Worm (Caenorhabditis elegans) whole organism, L4 larva: ENCODE data around the gene C40H1.7.

Source experiments
- F49E8.2 ChIP-seq: sonication (generic microtip); optimal IDR thresholded peaks from 2 replicates; lab custom pipeline; 2016; ENCODE audit warnings: missing compliant biosample characterization, mild to moderate bottlenecking, missing genetic modification characterization, borderline replicate concordance
- T26A8.4 ChIP-seq: fragments of 200-800 bp; sonication (Bioruptor generic); IDR thresholded peaks from 2 replicates; pipeline ENCODE4 v1.3.6; 2022; ENCODE audit warnings: missing genetic modification characterization, missing compliant biosample characterization
- aha-1 ChIP-seq: fragments of 150-350 bp; peaks from one replicate; lab custom pipeline; 2014; ENCODE audit warnings: missing biosample characterization, missing genetic modification characterization
- aly-2 ChIP-seq: sonication (generic microtip); optimal IDR thresholded peaks from 2 replicates; lab custom pipeline; 2018; ENCODE audit warnings: missing biosample characterization, missing genetic modification characterization
- ceh-32 ChIP-seq: sonication (generic microtip); optimal IDR thresholded peaks from 2 replicates; lab custom pipeline; 2016; ENCODE audit warnings: mild to moderate bottlenecking, missing genetic modification characterization, missing compliant biosample characterization; ENCODE audit not compliant: poor library complexity
- daf-16 ChIP-seq, 3 experiments: sonication (generic microtip); optimal IDR thresholded peaks; 2 replicates each; lab custom pipeline; 2016 to 2017; ENCODE audit warnings: missing genetic modification characterization in 3 of 3, missing genetic modification reagents in 3 of 3, mild to moderate bottlenecking in 2 of 3, missing compliant biosample characterization in 2 of 3, missing biosample characterization in 1 of 3, moderate library complexity in 1 of 3
- daf-19 ChIP-seq: fragments of 200-800 bp; sonication (Bioruptor generic); conservative IDR thresholded peaks from 2 replicates; pipeline ENCODE4 v1.3.6; 2022; ENCODE audit warnings: missing genetic modification characterization, missing compliant biosample characterization
- dmd-6 ChIP-seq: fragments of 200-800 bp; sonication (Bioruptor generic); IDR thresholded peaks from 2 replicates; pipeline ENCODE4 v1.3.6; 2022; ENCODE audit warnings: missing genetic modification reagents, missing genetic modification characterization, missing compliant biosample characterization
- dmd-9 ChIP-seq: fragments of 200-800 bp; sonication (Bioruptor generic); IDR thresholded peaks from 2 replicates; pipeline ENCODE4 v1.3.6; 2022; ENCODE audit warnings: missing genetic modification reagents, missing genetic modification characterization, missing compliant biosample characterization
- dpl-1 ChIP-seq: fragments of 150-350 bp; optimal IDR thresholded peaks from 2 replicates; lab custom pipeline; 2014; ENCODE audit warnings: missing biosample characterization, missing genetic modification reagents, missing genetic modification characterization
- duxl-1 ChIP-seq: sonication (generic microtip); optimal IDR thresholded peaks from 2 replicates; lab custom pipeline; 2016; ENCODE audit warnings: mild to moderate bottlenecking, missing genetic modification characterization, moderate library complexity, missing compliant biosample characterization; ENCODE audit not compliant: poor library complexity
- dve-1 ChIP-seq: sonication (generic microtip); optimal IDR thresholded peaks from 2 replicates; lab custom pipeline; 2017; ENCODE audit warnings: antibody characterized with exemption, mild to moderate bottlenecking, missing genetic modification characterization, missing compliant biosample characterization; ENCODE audit not compliant: insufficient read depth
- fos-1 ChIP-seq: fragments of 150-350 bp; optimal IDR thresholded peaks from 2 replicates; lab custom pipeline; 2014; ENCODE audit warnings: missing biosample characterization, missing genetic modification characterization
- hif-1 ChIP-seq, 2 experiments: sonication (generic microtip); optimal IDR thresholded peaks; 2 replicates each; lab custom pipeline; 2016 to 2017; ENCODE audit warnings: missing compliant biosample characterization in 2 of 2, missing genetic modification characterization in 2 of 2, missing genetic modification reagents in 2 of 2, missing genotype in 2 of 2, mild to moderate bottlenecking in 1 of 2
- hmg-1.1 ChIP-seq: fragments of 200-800 bp; sonication (Bioruptor generic); IDR thresholded peaks from 2 replicates; pipeline ENCODE4 v1.3.6; 2022; ENCODE audit warnings: missing genetic modification reagents, missing genetic modification characterization, missing compliant biosample characterization
- lim-7 ChIP-seq: fragments of 200-800 bp; sonication (Bioruptor generic); IDR thresholded peaks from 2 replicates; pipeline ENCODE4 v1.3.6; 2022; ENCODE audit warnings: missing genetic modification characterization, missing compliant biosample characterization
- lin-13 ChIP-seq: fragments of 150-350 bp; optimal IDR thresholded peaks from 2 replicates; lab custom pipeline; 2014; ENCODE audit warnings: missing biosample characterization, missing genetic modification reagents, missing genetic modification characterization
- lin-29 ChIP-seq: fragments of 200-800 bp; sonication (Bioruptor generic); IDR thresholded peaks from 2 replicates; pipeline ENCODE4 v1.3.6; 2022; ENCODE audit warnings: missing genetic modification reagents, missing genetic modification characterization, missing compliant biosample characterization
- lin-39 ChIP-seq: fragments of 150-350 bp; optimal IDR thresholded peaks from 2 replicates; lab custom pipeline; 2014; ENCODE audit warnings: missing biosample characterization, missing genetic modification reagents, missing genetic modification characterization
- lsy-2 ChIP-seq, 2 experiments: fragments of 150-350 bp in 1 of 2; sonication (generic microtip) in 1 of 2; optimal IDR thresholded peaks; 2 replicates each; lab custom pipeline; 2014 to 2017; ENCODE audit warnings: missing biosample characterization in 2 of 2, missing genetic modification characterization in 2 of 2
- madf-9 ChIP-seq: fragments of 200-800 bp; sonication (Bioruptor generic); conservative IDR thresholded peaks from 2 replicates; pipeline ENCODE4 v1.3.6; 2022; ENCODE audit warnings: missing genetic modification reagents, missing genetic modification characterization, missing compliant biosample characterization
- mdl-1 ChIP-seq, 2 experiments: fragments of 150-350 bp in 1 of 2; sonication (generic microtip) in 1 of 2; optimal IDR thresholded peaks; 2 replicates each; lab custom pipeline; 2014 to 2017; ENCODE audit warnings: missing biosample characterization in 2 of 2, missing genetic modification characterization in 2 of 2
- mdt-29 ChIP-seq: fragments of 200-800 bp; sonication (Bioruptor generic); IDR thresholded peaks from 2 replicates; pipeline ENCODE4 v1.3.6; 2022; ENCODE audit warnings: missing genetic modification reagents, missing genetic modification characterization, missing compliant biosample characterization
- mep-1 ChIP-seq: fragments of 150-350 bp; sonication (generic microtip); optimal IDR thresholded peaks from 3 replicates; lab custom pipeline; 2014; ENCODE audit warnings: missing biosample characterization, missing genetic modification characterization
- mes-2 ChIP-seq: sonication (generic microtip); optimal IDR thresholded peaks from 2 replicates; lab custom pipeline; 2016; ENCODE audit warnings: missing genotype, mild to moderate bottlenecking, missing genetic modification characterization, missing compliant biosample characterization; ENCODE audit not compliant: poor library complexity, severe bottlenecking
- mxl-2 ChIP-seq: fragments of 200-800 bp; sonication (Bioruptor generic); conservative IDR thresholded peaks from 2 replicates; pipeline ENCODE4 v1.3.6; 2022; ENCODE audit warnings: missing genetic modification reagents, missing genetic modification characterization, missing compliant biosample characterization
- pqm-1 ChIP-seq: sonication (generic microtip); optimal IDR thresholded peaks from 2 replicates; lab custom pipeline; 2017; ENCODE audit warnings: missing biosample characterization, missing genetic modification characterization
- skn-1 ChIP-seq: fragments of 150-350 bp; optimal IDR thresholded peaks from 2 replicates; lab custom pipeline; 2014; ENCODE audit warnings: missing biosample characterization, missing genetic modification characterization
- tag-97 ChIP-seq: fragments of 200-800 bp; sonication (Bioruptor generic); IDR thresholded peaks from 2 replicates; pipeline ENCODE4 v1.3.6; 2022; ENCODE audit warnings: missing genetic modification characterization, missing compliant biosample characterization
- unc-39 ChIP-seq: sonication (generic microtip); optimal IDR thresholded peaks from 2 replicates; lab custom pipeline; 2017; ENCODE audit warnings: missing biosample characterization, missing genetic modification characterization
- vab-7 ChIP-seq: fragments of 200-800 bp; sonication (Bioruptor generic); IDR thresholded peaks from 2 replicates; pipeline ENCODE4 v1.3.6; 2022; ENCODE audit warnings: missing genetic modification reagents, missing genetic modification characterization, missing compliant biosample characterization
- zag-1 ChIP-seq: fragments of 150-350 bp; optimal IDR thresholded peaks from 2 replicates; lab custom pipeline; 2014; ENCODE audit warnings: missing biosample characterization, missing genetic modification characterization
- ztf-7 ChIP-seq: fragments of 150-350 bp; optimal IDR thresholded peaks from 2 replicates; lab custom pipeline; 2014; ENCODE audit warnings: missing biosample characterization, missing genetic modification characterization

Gene C40H1.7

DNA sequence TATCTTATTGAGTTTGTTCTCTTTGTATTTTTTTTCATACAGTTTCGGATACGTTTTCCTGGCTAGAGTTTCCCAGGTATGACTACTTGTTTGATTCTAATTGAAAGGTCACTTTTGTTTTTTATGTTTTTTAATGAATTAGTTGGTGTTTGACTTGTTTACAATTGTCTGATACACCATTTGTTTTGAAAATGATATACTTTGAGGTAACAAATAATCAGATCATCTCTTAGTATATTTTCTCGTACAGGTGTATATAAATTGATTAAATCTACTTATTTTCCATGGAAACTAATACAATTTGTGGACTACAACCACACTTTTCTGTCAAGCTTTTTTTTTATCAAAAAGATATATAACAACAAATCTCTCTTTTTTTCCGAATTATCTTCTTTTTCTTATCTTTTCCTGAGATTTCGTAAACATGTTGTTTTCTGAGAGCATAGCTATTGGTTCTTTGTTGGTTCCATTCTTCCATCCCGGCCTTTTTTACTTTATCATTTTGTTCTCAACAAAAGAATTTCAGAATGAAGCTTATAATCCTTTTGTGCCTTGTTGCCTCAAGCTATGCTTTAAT, 5.1 kb downstream of the C40H1.7 start, which contains the start of gene ttr-5:
Gene ttr-5, plus strand, starts transcription at position 527 of the 577 bp plus-strand sequence.
- peak in 1 of 2 experiments; percentile 62 for TF ChIP-seq daf-16 (GFP tag; optimal IDR thresholded peaks at IDR 0.05; lab: Kevin White, UChicago)
- TF ChIP-seq daf-16 (tag; optimal IDR thresholded peaks at IDR 0.05; lab: Kevin White, UChicago): no peak
- TF ChIP-seq aha-1 (tag; lab: Kevin White, UChicago): peak; percentile 91
- TF ChIP-seq dmd-6 (GFP tag; lab: Robert Waterston, UW): no peak
- TF ChIP-seq fos-1 (tag; lab: Kevin White, UChicago): no peak
- no peak for TF ChIP-seq ztf-7

DNA sequence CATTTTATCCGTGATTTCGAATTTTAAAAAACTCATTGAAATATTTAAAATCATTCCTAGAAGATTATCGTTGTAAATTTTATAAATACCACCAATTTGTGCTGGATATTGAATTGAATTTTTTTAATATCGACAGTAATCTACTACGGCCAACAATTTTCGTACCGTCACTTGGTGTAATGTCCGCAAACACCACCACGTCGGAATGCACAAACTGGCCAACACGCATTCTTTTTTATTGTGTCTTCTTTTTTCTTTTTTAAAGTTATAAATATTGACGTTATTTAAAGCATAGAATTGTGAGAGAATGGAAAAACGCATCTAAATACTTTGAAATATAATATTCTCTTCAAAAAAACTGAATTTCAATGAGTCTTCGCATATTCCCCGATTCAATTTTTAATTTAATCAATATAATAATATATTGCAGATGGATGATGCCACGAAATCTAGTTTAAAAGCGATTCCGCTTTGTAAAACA, 6.3 kb downstream of the C40H1.7 start, which contains the start of gene ufc-1:
Gene ufc-1, plus strand, starts transcription at position 431 of the 481 bp plus-strand sequence.
- no peak for TF ChIP-seq duxl-1 (tag; lab: Kevin White, UChicago)
- peak; percentile 4 for TF ChIP-seq dpl-1
- peak in 1 of 2 experiments; percentile 68 for TF ChIP-seq lsy-2 (tag; optimal IDR thresholded peaks at IDR 0.05; lab: Kevin White, UChicago)
- TF ChIP-seq lin-29 (GFP tag; lab: Robert Waterston, UW): no peak
- no peak for TF ChIP-seq ceh-32
- peak; percentile 61 for TF ChIP-seq mes-2 (tag; lab: Kevin White, UChicago)
- no peak for TF ChIP-seq vab-7
- TF ChIP-seq dve-1: peak; percentile 14
- TF ChIP-seq aha-1 (tag; lab: Kevin White, UChicago): peak; percentile 43
- no peak for TF ChIP-seq T26A8.4
- TF ChIP-seq, all 104 proteins: peak for 5

DNA sequence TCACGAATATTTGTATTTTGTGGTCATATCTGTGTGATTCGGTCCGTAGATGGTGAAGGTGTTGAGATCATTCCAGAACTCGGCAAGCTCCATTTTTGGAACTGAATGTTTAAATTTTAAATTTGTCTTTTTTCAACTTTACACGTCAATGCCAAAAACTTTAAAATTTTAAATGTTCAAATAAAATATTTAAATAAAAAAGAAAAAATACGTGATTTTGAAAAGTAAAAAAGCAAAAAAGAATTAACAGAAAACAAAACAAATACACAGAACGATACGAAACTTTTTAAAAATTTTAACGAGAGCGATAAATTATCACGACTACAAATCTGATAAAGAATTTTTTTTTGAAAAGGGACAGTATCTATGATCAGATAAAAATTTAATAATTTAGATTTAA, 9.3 kb downstream of the C40H1.7 start, which contains the start of gene elo-4:
Gene elo-4, minus strand, starts transcription at position 101 of the 400 bp plus-strand sequence.
- TF ChIP-seq hif-1 (tag; optimal IDR thresholded peaks at IDR 0.05; lab: Kevin White, UChicago) (no peak), aha-1 (tag; lab: Kevin White, UChicago) (no peak), lin-39 (tag; lab: Kevin White, UChicago) (no peak), ceh-32 (no peak), dmd-9 (no peak), mep-1 (no peak), F49E8.2 (no peak), zag-1 (no peak), mdl-1 (tag; optimal IDR thresholded peaks at IDR 0.05; lab: Kevin White, UChicago) (no peak), daf-19 (GFP tag; lab: Robert Waterston, UW) (no peak), skn-1 (tag; lab: Kevin White, UChicago) (no peak), lim-7 (no peak), aly-2 (tag; lab: Kevin White, UChicago) (no peak), madf-9 (GFP tag; lab: Robert Waterston, UW) (no peak), dve-1 (no peak), tag-97 (GFP tag; lab: Robert Waterston, UW) (no peak)

ce11 chrIII:9335076-9335475, 10.3 kb downstream of the C40H1.7 start:
- TF ChIP-seq pqm-1 (tag; lab: Kevin White, UChicago) (no peak), duxl-1 (tag; lab: Kevin White, UChicago) (no peak), lin-13 (GFP tag; lab: Kevin White, UChicago) (no peak), mdt-29 (GFP tag; lab: Robert Waterston, UW) (no peak), unc-39 (tag; lab: Kevin White, UChicago) (no peak), lim-7 (no peak), tag-97 (GFP tag; lab: Robert Waterston, UW) (no peak), mxl-2 (GFP tag; lab: Robert Waterston, UW) (no peak), mdl-1 (tag; optimal IDR thresholded peaks at IDR 0.05; lab: Kevin White, UChicago) (no peak), hmg-1.1 (no peak)
- TF ChIP-seq, all 104 proteins: peak for 0
